Fruit fly (Drosophila melanogaster) whole organism, pupa: ENCODE data around the gene CG10920.

Source experiments
- CG13204 ChIP-seq: fragments of 200-800 bp; sonication (Bioruptor generic); optimal IDR thresholded peaks from 2 replicates; lab custom pipeline; 2018; ENCODE audit warnings: missing biosample characterization, mild to moderate bottlenecking, missing genetic modification characterization, moderate library complexity
- CG14655 ChIP-seq: fragments of 200-800 bp; sonication (Bioruptor generic); optimal IDR thresholded peaks from 3 replicates; lab custom pipeline; 2017; ENCODE audit warnings: mild to moderate bottlenecking, missing biosample characterization, missing genetic modification reagents, missing genetic modification characterization
- CG17806 ChIP-seq: fragments of 200-800 bp; sonication (Bioruptor generic); optimal IDR thresholded peaks from 2 replicates; lab custom pipeline; 2018; ENCODE audit warnings: missing biosample characterization, mild to moderate bottlenecking, missing genetic modification characterization, moderate library complexity
- CG34367 ChIP-seq: fragments of 200-800 bp; sonication (Bioruptor generic); optimal IDR thresholded peaks from 2 replicates; lab custom pipeline; 2018; ENCODE audit warnings: missing biosample characterization, mild to moderate bottlenecking, missing genetic modification characterization
- CG4496 ChIP-seq: fragments of 200-800 bp; sonication (Bioruptor generic); IDR thresholded peaks from 3 replicates; pipeline ENCODE4 v1.3.6; 2022; ENCODE audit warnings: missing biosample characterization, missing genetic modification characterization
- CG9948 ChIP-seq: fragments of 200-800 bp; sonication (Bioruptor generic); optimal IDR thresholded peaks from 2 replicates; lab custom pipeline; 2018; ENCODE audit warnings: missing biosample characterization, mild to moderate bottlenecking, missing genetic modification characterization, moderate library complexity
- D1 ChIP-seq: fragments of 200-800 bp; sonication (Bioruptor generic); optimal IDR thresholded peaks from 2 replicates; lab custom pipeline; 2018; ENCODE audit warnings: missing biosample characterization, mild to moderate bottlenecking, missing genetic modification characterization, moderate library complexity
- Ets98B ChIP-seq: fragments of 200-800 bp; sonication (Bioruptor generic); IDR thresholded peaks from 2 replicates; pipeline ENCODE4 v1.3.6; 2022; ENCODE audit warnings: missing biosample characterization, missing genetic modification characterization
- Pif1A ChIP-seq: fragments of 200-800 bp; sonication (Bioruptor generic); optimal IDR thresholded peaks from 3 replicates; lab custom pipeline; 2016; ENCODE audit warnings: missing biosample characterization, missing genetic modification characterization
- Pif1B ChIP-seq: fragments of 200-800 bp; sonication (Bioruptor generic); optimal IDR thresholded peaks from 3 replicates; lab custom pipeline; 2016; ENCODE audit warnings: missing biosample characterization, missing genetic modification characterization

dm6 chrX:7873172-7873930 is 19.3 kb upstream of the CG10920 start, which contains the start of gene dec:
- TF ChIP-seq Pif1B (GFP tag; lab: Kevin White, UChicago) (no peak), D1 (no peak), Pif1A (GFP tag; lab: Kevin White, UChicago) (no peak), CG13204 (GFP tag; lab: Kevin White, UChicago) (no peak), CG14655 (GFP tag; lab: Kevin White, UChicago) (no peak), CG4496 (GFP tag; lab: Robert Waterston, UW) (no peak), Ets98B (no peak), CG17806 (no peak), CG34367 (tag; lab: Kevin White, UChicago) (no peak), CG9948 (tag; lab: Kevin White, UChicago) (no peak)
